Worm (Caenorhabditis elegans) whole organism, L4/young adult: ENCODE results near the gene nfyc-1.

Experiments
- W03F9.2 ChIP-seq: fragments of 150-350 bp; optimal IDR thresholded peaks from 2 replicates; lab custom pipeline; 2014; ENCODE audit warnings: missing biosample characterization, missing genetic modification characterization
- dao-5 ChIP-seq: sonication (generic microtip); optimal IDR thresholded peaks from 2 replicates; lab custom pipeline; 2016; ENCODE audit warnings: missing genotype, missing genetic modification characterization, moderate library complexity, missing compliant biosample characterization
- him-1 ChIP-seq: sonication (generic microtip); optimal IDR thresholded peaks from 2 replicates; lab custom pipeline; 2016; ENCODE audit warnings: missing genotype, missing genetic modification reagents, missing genetic modification characterization, missing compliant biosample characterization

nfyc-1 gene

ce11 chrII:60049-60448 lies 16.3 kb downstream of the nfyc-1 start:
- TF ChIP-seq W03F9.2 (no peak), him-1 (tag; lab: Kevin White, UChicago) (no peak), dao-5 (no peak)

ce11 chrII:61013-61412 lies 17.3 kb downstream of the nfyc-1 start, which contains the start of gene C23H3.2:
Gene C23H3.2 (plus strand): TSS chrII:61313.
- no peak for TF ChIP-seq dao-5
- TF ChIP-seq W03F9.2, result no peak
- TF ChIP-seq him-1 (tag; lab: Kevin White, UChicago), result no peak

- no peak for TF ChIP-seq him-1 (tag; lab: Kevin White, UChicago)
- no peak for TF ChIP-seq W03F9.2
- no peak for TF ChIP-seq dao-5
Measured at ce11 chrII:65484-65883, 21.8 kb downstream of the nfyc-1 start.

- TF ChIP-seq him-1 (tag; lab: Kevin White, UChicago), result no peak
- no peak for TF ChIP-seq dao-5
- TF ChIP-seq W03F9.2, result no peak
Measured at ce11 chrII:66322-66721, 22.6 kb downstream of the nfyc-1 start.

ce11 chrII:67663-68062 lies 24.0 kb downstream of the nfyc-1 start:
- TF ChIP-seq him-1 (tag; lab: Kevin White, UChicago) (no peak), dao-5 (no peak), W03F9.2 (no peak)

ce11 chrII:68757-69156 lies 25.1 kb downstream of the nfyc-1 start:
- no peak for TF ChIP-seq dao-5
- TF ChIP-seq W03F9.2, result no peak
- TF ChIP-seq him-1 (tag; lab: Kevin White, UChicago), result no peak

ce11 chrII:69354-69753 lies 25.6 kb downstream of the nfyc-1 start, which contains the start of gene egl-26:
Gene egl-26 (plus strand): TSS chrII:69654.
- no peak for TF ChIP-seq dao-5
- TF ChIP-seq W03F9.2, result no peak
- no peak for TF ChIP-seq him-1 (tag; lab: Kevin White, UChicago)

- TF ChIP-seq dao-5 (no peak), him-1 (tag; lab: Kevin White, UChicago) (no peak), W03F9.2 (no peak)
Measured at ce11 chrII:73329-73728, 29.6 kb downstream of the nfyc-1 start.

- TF ChIP-seq dao-5, result no peak
Measured at ce11 chrII:73892-74291, 30.2 kb downstream of the nfyc-1 start.

ce11 chrII:75831-76230 lies 32.1 kb downstream of the nfyc-1 start:
- TF ChIP-seq W03F9.2 (no peak), dao-5 (no peak)

ce11 chrII:76662-77061 lies 33.0 kb downstream of the nfyc-1 start:
- TF ChIP-seq him-1 (tag; lab: Kevin White, UChicago) (no peak), dao-5 (no peak), W03F9.2 (no peak)

- TF ChIP-seq dao-5 (no peak), W03F9.2 (no peak), him-1 (tag; lab: Kevin White, UChicago) (no peak)
Measured at ce11 chrII:79166-79565, 35.5 kb downstream of the nfyc-1 start, which contains the start of gene C23H3.9. Gene C23H3.9 (minus strand): TSS chrII:79266.

ce11 chrII:84134-84533 lies 40.4 kb downstream of the nfyc-1 start, which contains the start of gene C50D2.6:
Gene C50D2.6 (plus strand): TSS chrII:84434.
- no peak for TF ChIP-seq W03F9.2
- TF ChIP-seq him-1 (tag; lab: Kevin White, UChicago), result no peak
- no peak for TF ChIP-seq dao-5

- TF ChIP-seq him-1 (tag; lab: Kevin White, UChicago), result no peak
- no peak for TF ChIP-seq dao-5
- TF ChIP-seq W03F9.2, result no peak
Measured at ce11 chrII:86794-87193, 43.1 kb downstream of the nfyc-1 start.

- no peak for TF ChIP-seq W03F9.2
Measured at ce11 chrII:87937-88336, 44.2 kb downstream of the nfyc-1 start.

- TF ChIP-seq W03F9.2, result no peak
- TF ChIP-seq him-1 (tag; lab: Kevin White, UChicago), result no peak
- TF ChIP-seq dao-5, result no peak
Measured at ce11 chrII:91419-91818, 47.7 kb downstream of the nfyc-1 start, which contains the start of gene mcat-1. Gene mcat-1 (minus strand): TSS chrII:91519.
